Fruit fly (Drosophila melanogaster) Kc167 (cell line): ENCODE measurements around the gene CG6398.

ENCODE experiments used
- Myc ChIP-seq: fragments of >200 bp; optimal IDR thresholded peaks from 2 replicates; lab custom pipeline; 2017; ENCODE audit warnings: missing external identifiers
- Sin3A ChIP-seq: fragments of >200 bp; optimal IDR thresholded peaks from 2 replicates; lab custom pipeline; 2018; ENCODE audit warnings: missing external identifiers
- h ChIP-seq: fragments of >200 bp; optimal IDR thresholded peaks from 3 replicates; lab custom pipeline; 2018; ENCODE audit warnings: missing external identifiers
- insv ChIP-seq: fragments of >200 bp; optimal IDR thresholded peaks from 3 replicates; lab custom pipeline; 2018; ENCODE audit warnings: missing external identifiers
- psq ChIP-seq: fragments of >200 bp; optimal IDR thresholded peaks from 2 replicates; lab custom pipeline; 2017; ENCODE audit warnings: missing external identifiers
- ttk ChIP-seq: sonication (Bioruptor generic); optimal IDR thresholded peaks from 2 replicates; lab custom pipeline; 2017; ENCODE audit warnings: missing external identifiers

DNA sequence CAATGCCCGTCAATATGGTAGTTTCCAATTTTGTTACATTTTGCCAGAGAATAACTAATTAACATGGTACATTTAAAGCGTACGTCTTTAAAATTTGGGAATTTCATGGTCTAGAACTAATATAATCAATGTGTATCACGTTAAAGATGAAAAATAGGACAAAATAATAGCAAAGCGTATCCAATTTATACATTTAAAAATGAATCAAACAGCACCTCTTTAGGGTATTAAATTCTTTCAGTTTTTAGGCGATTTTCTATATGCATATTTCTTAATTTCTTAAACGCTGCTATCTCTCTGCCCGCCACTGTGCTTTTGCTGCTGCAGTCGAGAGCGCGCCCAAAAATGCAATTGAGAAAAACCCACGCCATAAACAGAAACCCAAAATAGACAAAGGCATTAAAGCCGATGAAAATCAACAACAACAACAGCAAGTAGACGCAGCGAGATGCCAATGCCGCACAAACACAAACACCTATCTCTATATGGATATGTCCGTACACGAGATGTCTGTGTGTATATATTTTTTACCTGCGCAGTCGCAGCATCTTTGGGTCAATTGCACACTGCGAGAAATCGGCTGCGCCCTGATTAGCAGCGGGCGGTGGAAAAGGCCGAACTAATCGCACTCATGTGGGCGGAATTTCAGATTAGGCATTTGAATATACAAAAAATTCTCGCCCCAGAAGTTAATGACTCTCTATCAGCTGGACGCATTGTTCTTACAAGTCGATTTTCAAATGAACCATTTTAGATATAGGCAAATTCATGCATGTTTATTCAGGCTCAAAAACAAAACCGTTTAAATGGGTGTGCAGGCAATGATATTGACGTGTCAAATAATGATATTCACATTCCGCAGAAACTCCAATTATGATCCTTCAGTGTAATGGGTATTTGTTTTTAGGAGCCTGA lies 1.3 kb upstream of the CG6398 start:
- TF ChIP-seq h (lab: Kevin White, UChicago) (no peak), Sin3A (lab: Kevin White, UChicago) (no peak), insv (lab: Kevin White, UChicago) (no peak), psq (no peak), ttk (lab: Kevin White, UChicago) (no peak), Myc (lab: Kevin White, UChicago) (no peak)
